Fruit fly (Drosophila melanogaster) whole organism, embryonic: ENCODE results near the gene CG31926.

Source experiments
- CG10654 ChIP-seq: fragments of 200-800 bp; sonication (Bioruptor generic); optimal IDR thresholded peaks from 2 replicates; lab custom pipeline; 2016; ENCODE audit warnings: missing biosample characterization, missing genetic modification characterization
- CG1233 ChIP-seq: fragments of 200-800 bp; sonication (Bioruptor generic); optimal IDR thresholded peaks from 4 replicates; lab custom pipeline; 2018; ENCODE audit warnings: missing biosample characterization, mild to moderate bottlenecking, missing genetic modification characterization
- CG2712 ChIP-seq: fragments of 200-800 bp; optimal IDR thresholded peaks from 3 replicates; lab custom pipeline; 2019; ENCODE audit warnings: missing biosample characterization, mild to moderate bottlenecking, missing genetic modification characterization, moderate library complexity
- CG4282 ChIP-seq: fragments of 200-800 bp; sonication (Bioruptor generic); optimal IDR thresholded peaks from 2 replicates; lab custom pipeline; 2016; ENCODE audit warnings: missing biosample characterization, missing genetic modification characterization
- CG6813 ChIP-seq: fragments of 200-800 bp; sonication (Bioruptor generic); optimal IDR thresholded peaks from 2 replicates; lab custom pipeline; 2017; ENCODE audit warnings: missing biosample characterization, missing genetic modification characterization, mild to moderate bottlenecking, moderate library complexity, missing genetic modification reagents
- D19A ChIP-seq: fragments of 200-800 bp; optimal IDR thresholded peaks from 3 replicates; lab custom pipeline; 2019; ENCODE audit warnings: missing biosample characterization, mild to moderate bottlenecking, missing genetic modification characterization, moderate library complexity
- Gug ChIP-seq: fragments of 200-800 bp; sonication (Bioruptor generic); IDR thresholded peaks from 4 replicates; pipeline ENCODE4 v1.3.6; 2022; ENCODE audit warnings: missing biosample characterization, missing genetic modification characterization
- Lpt ChIP-seq: fragments of >200 bp; optimal IDR thresholded peaks from 2 replicates; lab custom pipeline; 2018; ENCODE audit warnings: missing biosample characterization, missing genetic modification characterization
- crp ChIP-seq, 2 experiments: fragments of 200-800 bp; sonication (Bioruptor generic); optimal IDR thresholded peaks; 2 replicates in 1 of 2; 3 replicates in 1 of 2; lab custom pipeline; 2017; ENCODE audit warnings: missing biosample characterization in 2 of 2, missing genetic modification characterization in 2 of 2, mild to moderate bottlenecking in 1 of 2, moderate library complexity in 1 of 2
- psq ChIP-seq: fragments of 200-800 bp; sonication (Bioruptor generic); optimal IDR thresholded peaks from 2 replicates; lab custom pipeline; 2017; ENCODE audit warnings: missing biosample characterization, missing genetic modification characterization
- sens ChIP-seq: fragments of 200-800 bp; sonication (Bioruptor generic); peaks from one replicate; lab custom pipeline; 2016; ENCODE audit warnings: missing biosample characterization, missing genetic modification characterization

dm6 chr2L:1447652-1448051 is 47.6 kb upstream of the CG31926 start:
- TF ChIP-seq sens (GFP tag; lab: Kevin White, UChicago) = peak; percentile 57
- TF ChIP-seq CG10654 (GFP tag; lab: Kevin White, UChicago) = no peak
- TF ChIP-seq Gug (GFP tag; lab: Robert Waterston, UW) = no peak
- TF ChIP-seq CG1233 (GFP tag; lab: Kevin White, UChicago) = no peak
- TF ChIP-seq CG2712 = no peak
- TF ChIP-seq psq (GFP tag; lab: Kevin White, UChicago) = no peak
- TF ChIP-seq CG6813 = no peak
- no peak for TF ChIP-seq Lpt (GFP tag; lab: Kevin White, UChicago)
- TF ChIP-seq crp (GFP tag; optimal IDR thresholded peaks at IDR 0.05; lab: Kevin White, UChicago) = no peak
- no peak for TF ChIP-seq CG4282 (GFP tag; lab: Kevin White, UChicago)
- TF ChIP-seq D19A (tag; lab: Kevin White, UChicago) = no peak
